Worm (Caenorhabditis elegans): ENCODE measurements around the gene W03H9.1.

DNA sequence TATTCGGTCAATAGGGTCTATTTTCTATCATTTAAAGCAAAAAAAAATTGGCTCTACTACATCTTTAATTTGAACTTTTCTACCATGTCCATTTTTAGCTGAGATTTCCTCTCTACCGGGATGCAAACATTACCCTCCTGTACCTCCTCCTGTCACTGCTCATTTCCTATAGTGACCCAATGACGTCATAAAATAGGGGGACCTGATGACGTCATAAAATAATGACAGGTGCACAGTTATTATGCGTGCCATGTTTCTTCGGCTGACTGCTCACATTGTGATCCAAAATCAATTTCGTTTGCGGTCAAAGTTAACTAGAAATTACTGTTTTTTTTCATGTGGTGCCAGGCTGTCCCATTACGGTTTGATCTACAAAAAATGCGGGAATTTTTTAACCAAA, 37.0 kb upstream of the W03H9.1 start:
- TF ChIP-seq flt-1 (GFP tag; IDR thresholded peaks at IDR 0.05), result no peak
- no peak for TF ChIP-seq T22C8.4 (GFP tag; IDR thresholded peaks at IDR 0.05)
- no peak for TF ChIP-seq ref-1 (GFP tag; conservative IDR thresholded peaks at IDR 0.05)
- no peak for TF ChIP-seq cog-1 (tag; optimal IDR thresholded peaks at IDR 0.05)
- no peak for TF ChIP-seq med-1 (GFP tag; optimal IDR thresholded peaks at IDR 0.05; ENCODE audit: insufficient read depth)
- no peak for TF ChIP-seq tab-1 (GFP tag; IDR thresholded peaks at IDR 0.05)
- no peak for TF ChIP-seq ztf-29 (GFP tag; IDR thresholded peaks at IDR 0.05)
- no peak for TF ChIP-seq klf-2 (GFP tag; conservative IDR thresholded peaks at IDR 0.05)
- TF ChIP-seq ztf-23 (GFP tag; IDR thresholded peaks at IDR 0.05), result no peak
